Fruit fly (Drosophila melanogaster): Measurements from ENCODE around the gene Mettl14.

The Mettl14 gene

DNA sequence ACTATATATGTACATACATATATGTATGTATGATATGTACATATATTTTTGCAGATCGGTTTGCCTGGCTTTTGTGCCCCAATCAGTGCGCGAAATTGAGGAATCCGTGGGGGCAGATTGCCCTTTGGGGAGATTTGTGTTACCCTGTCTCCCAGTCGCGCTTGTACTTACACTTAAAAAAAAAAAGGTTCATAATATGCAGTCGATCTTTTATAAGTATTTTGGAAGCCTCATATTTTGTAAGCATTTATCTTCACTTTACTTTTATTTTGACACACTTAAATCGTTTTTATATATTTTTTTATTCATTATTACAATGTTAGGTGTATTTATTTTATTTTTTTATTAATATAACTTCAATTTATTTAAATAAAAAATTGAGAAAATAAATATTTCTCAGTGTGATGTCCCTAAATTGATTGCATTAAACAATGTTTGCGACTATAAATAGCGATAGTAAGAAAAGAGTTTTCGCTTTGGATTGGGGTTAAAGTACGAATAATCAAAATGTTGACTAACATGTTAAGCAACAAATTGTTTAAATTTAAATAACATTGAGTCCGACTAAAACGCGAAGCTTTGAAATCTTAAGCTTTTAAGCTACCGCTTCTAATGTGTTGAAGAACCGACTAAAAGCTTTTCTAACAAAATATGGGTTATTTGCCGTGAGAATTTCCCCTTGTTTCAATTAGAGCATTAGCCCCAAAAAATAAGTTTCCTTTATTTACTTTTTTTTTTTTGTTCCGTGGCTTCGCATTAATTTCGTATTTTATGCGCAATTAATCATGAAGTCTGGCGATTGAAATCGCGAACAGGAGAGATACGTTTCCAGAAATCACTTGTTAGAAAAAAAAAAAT is 18.4 kb downstream of the Mettl14 start (continued):
- TF ChIP-seq CG8319 (GFP tag; optimal IDR thresholded peaks at IDR 0.05), result no peak
- peak; percentile 46 for TF ChIP-seq CG32006 (GFP tag; optimal IDR thresholded peaks at IDR 0.05)
- no peak for TF ChIP-seq fd59A (GFP tag; optimal IDR thresholded peaks at IDR 0.05)
- TF ChIP-seq Ets96B (tag; optimal IDR thresholded peaks at IDR 0.05), result no peak
- peak; percentile 36 for TF ChIP-seq OdsH (GFP tag; optimal IDR thresholded peaks at IDR 0.05)
- TF ChIP-seq Gug (GFP tag; IDR thresholded peaks at IDR 0.05), result no peak
- TF ChIP-seq dsx (GFP tag; optimal IDR thresholded peaks at IDR 0.05; ENCODE audit: poor library complexity, severe bottlenecking), result peak; percentile 4
- TF ChIP-seq Hr38 (GFP tag; optimal IDR thresholded peaks at IDR 0.05), result no peak
- peak; percentile 30 for TF ChIP-seq lz (GFP tag; optimal IDR thresholded peaks at IDR 0.05)
- TF ChIP-seq Eip93F (GFP tag; optimal IDR thresholded peaks at IDR 0.05), result no peak
- no peak for TF ChIP-seq salr (GFP tag; optimal IDR thresholded peaks at IDR 0.05)
- peak; percentile 62; the same call in 1 of the 2 replicates for TF ChIP-seq CG15336 (GFP tag; IDR thresholded peaks at IDR 0.05)
- no peak for TF ChIP-seq CG6276 (GFP tag; optimal IDR thresholded peaks at IDR 0.05)
- TF ChIP-seq CG6808 (GFP tag; optimal IDR thresholded peaks at IDR 0.05), result no peak
- TF ChIP-seq CG4318 (GFP tag; optimal IDR thresholded peaks at IDR 0.05), result peak; percentile 11
- TF ChIP-seq Ets21C (GFP tag; optimal IDR thresholded peaks at IDR 0.05), result no peak
- TF ChIP-seq CG10669 (GFP tag; optimal IDR thresholded peaks at IDR 0.05), result no peak
- peak; percentile 12 for TF ChIP-seq CG10631 (GFP tag; optimal IDR thresholded peaks at IDR 0.05)
- peak; percentile 44 for TF ChIP-seq Met (GFP tag; optimal IDR thresholded peaks at IDR 0.05)
- peak; percentile 35 for TF ChIP-seq cyc (GFP tag; optimal IDR thresholded peaks at IDR 0.05)
- no peak for TF ChIP-seq CG3032 (tag; optimal IDR thresholded peaks at IDR 0.05)
- TF ChIP-seq achi (GFP tag; optimal IDR thresholded peaks at IDR 0.05), result no peak
- no peak for TF ChIP-seq Blimp-1 (GFP tag; optimal IDR thresholded peaks at IDR 0.05)
- TF ChIP-seq CG7368 (GFP tag; optimal IDR thresholded peaks at IDR 0.05), result no peak
- no peak for TF ChIP-seq CG6163 (GFP tag; IDR thresholded peaks at IDR 0.05)
- no peak for TF ChIP-seq dac (GFP tag; optimal IDR thresholded peaks at IDR 0.05)
- peak; percentile 28 for TF ChIP-seq CG8632 (GFP tag; optimal IDR thresholded peaks at IDR 0.05)
- TF ChIP-seq CG31627 (GFP tag; optimal IDR thresholded peaks at IDR 0.05), result peak; percentile 6
- peak; percentile 70; the same call in 1 of the 3 replicates for TF ChIP-seq eg (GFP tag; IDR thresholded peaks at IDR 0.05)
- no peak for TF ChIP-seq CG16779 (tag; optimal IDR thresholded peaks at IDR 0.05)
- peak; percentile 11 for TF ChIP-seq Smox (GFP tag; optimal IDR thresholded peaks at IDR 0.05)
- no peak for TF ChIP-seq Sox15 (GFP tag; optimal IDR thresholded peaks at IDR 0.05)
- TF ChIP-seq CG9139 (GFP tag; optimal IDR thresholded peaks at IDR 0.05), result no peak
- TF ChIP-seq CG6854 (GFP tag; optimal IDR thresholded peaks at IDR 0.05), result no peak
- TF ChIP-seq Eip75B (GFP tag; optimal IDR thresholded peaks at IDR 0.05), result no peak
- TF ChIP-seq Sox14 (GFP tag; optimal IDR thresholded peaks at IDR 0.05), result no peak
- TF ChIP-seq CG11294 (GFP tag; IDR thresholded peaks at IDR 0.05), result no peak
- peak; percentile 41 for TF ChIP-seq CG34406 (GFP tag; optimal IDR thresholded peaks at IDR 0.05)
- peak; percentile 19 for TF ChIP-seq fkh (GFP tag; optimal IDR thresholded peaks at IDR 0.05)

DNA sequence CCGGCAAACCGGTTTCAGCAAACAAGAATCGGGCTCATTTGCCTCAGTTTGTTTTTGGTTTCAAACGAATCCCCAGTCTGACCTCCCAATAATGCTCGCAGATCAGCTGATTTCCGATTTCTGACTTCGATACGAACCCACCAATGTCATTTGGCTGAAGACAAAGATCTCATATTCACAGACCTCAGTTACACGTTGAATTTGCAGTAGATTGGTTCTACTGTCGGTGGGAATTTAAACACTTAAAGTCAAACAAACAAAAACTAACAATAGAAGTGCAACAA is 19.0 kb downstream of the Mettl14 start, which contains the start of gene CG14275:
Gene CG14275 (plus strand): TSS at position 185 of the 284 bp plus-strand sequence.
- TF ChIP-seq CG34406 (GFP tag; optimal IDR thresholded peaks at IDR 0.05), result no peak
- no peak for TF ChIP-seq Eip75B (GFP tag; optimal IDR thresholded peaks at IDR 0.05)
- TF ChIP-seq CG4318 (GFP tag; optimal IDR thresholded peaks at IDR 0.05), result no peak
- no peak for TF ChIP-seq ss (GFP tag; optimal IDR thresholded peaks at IDR 0.05)

All from whole organism, prepupa.